Worm (Caenorhabditis elegans) whole organism, young adult: ENCODE measurements around the gene memb-2.

Source experiments
- B0019.2 ChIP-seq: fragments of 200-800 bp; sonication (Bioruptor generic); conservative IDR thresholded peaks from 2 replicates; pipeline ENCODE4 v1.3.6; 2022; ENCODE audit warnings: missing genetic modification reagents, missing genetic modification characterization, missing compliant biosample characterization
- B0261.1 ChIP-seq: sonication (generic microtip); optimal IDR thresholded peaks from 2 replicates; lab custom pipeline; 2016; ENCODE audit warnings: mild to moderate bottlenecking, missing genetic modification characterization, moderate library complexity, missing compliant biosample characterization
- C06A6.2 ChIP-seq: fragments of 200-800 bp; sonication (Bioruptor generic); conservative IDR thresholded peaks from 2 replicates; pipeline ENCODE4 v1.3.6; 2022; ENCODE audit warnings: missing genetic modification characterization, missing compliant biosample characterization
- F33H1.4 ChIP-seq: fragments of 200-800 bp; sonication (Bioruptor generic); IDR thresholded peaks from 2 replicates; pipeline ENCODE4 v1.3.6; 2022; ENCODE audit warnings: missing genetic modification reagents, missing genetic modification characterization, missing compliant biosample characterization
- Y53G8AR.9 ChIP-seq: fragments of 200-800 bp; sonication (Bioruptor generic); conservative IDR thresholded peaks from 2 replicates; pipeline ENCODE4 v1.3.6; 2022; ENCODE audit warnings: missing genetic modification reagents, missing genetic modification characterization, missing compliant biosample characterization
- Y56A3A.18 ChIP-seq: fragments of 200-800 bp; sonication (Bioruptor generic); IDR thresholded peaks from 2 replicates; pipeline ENCODE4 v1.3.6; 2022; ENCODE audit warnings: missing genetic modification reagents, missing genetic modification characterization, missing compliant biosample characterization
- Y95B8A.8 ChIP-seq: fragments of 200-800 bp; sonication (Bioruptor generic); IDR thresholded peaks from 2 replicates; pipeline ENCODE4 v1.3.6; 2022; ENCODE audit warnings: missing genetic modification reagents, missing genetic modification characterization, missing compliant biosample characterization
- ZK185.1 ChIP-seq: sonication (generic microtip); optimal IDR thresholded peaks from 2 replicates; lab custom pipeline; 2016; ENCODE audit warnings: mild to moderate bottlenecking, missing genetic modification characterization, missing compliant biosample characterization; ENCODE audit not compliant: poor library complexity, severe bottlenecking
- aptf-3 ChIP-seq: fragments of 200-800 bp; sonication (Bioruptor generic); IDR thresholded peaks from 2 replicates; pipeline ENCODE4 v1.3.6; 2022; ENCODE audit warnings: missing genetic modification characterization, missing compliant biosample characterization
- attf-5 ChIP-seq: fragments of 200-800 bp; sonication (Bioruptor generic); optimal IDR thresholded peaks from 2 replicates; lab custom pipeline; 2018; ENCODE audit warnings: mild to moderate bottlenecking, missing genetic modification characterization, missing compliant biosample characterization
- bed-2 ChIP-seq: fragments of 200-800 bp; sonication (Bioruptor generic); IDR thresholded peaks from 2 replicates; pipeline ENCODE4 v1.3.6; 2022; ENCODE audit warnings: missing genetic modification reagents, missing genetic modification characterization, missing compliant biosample characterization
- cebp-1 ChIP-seq, 2 experiments: fragments of 200-800 bp in 1 of 2; sonication (Bioruptor generic) in 1 of 2; sonication (generic microtip) in 1 of 2; IDR thresholded peaks in 1 of 2; optimal IDR thresholded peaks in 1 of 2; 2 replicates each; pipeline versions ENCODE4 v1.3.6 to Lab custom; 2017 to 2022; ENCODE audit warnings: missing compliant biosample characterization in 2 of 2, missing genetic modification characterization in 2 of 2, mild to moderate bottlenecking in 1 of 2, missing genetic modification reagents in 1 of 2, moderate library complexity in 1 of 2
- ceh-40 ChIP-seq: fragments of 200-800 bp; sonication (Bioruptor generic); IDR thresholded peaks from 2 replicates; pipeline ENCODE4 v1.3.6; 2022; ENCODE audit warnings: missing genetic modification characterization, missing compliant biosample characterization
- ceh-58 ChIP-seq: fragments of 200-800 bp; sonication (Bioruptor generic); IDR thresholded peaks from 2 replicates; pipeline ENCODE4 v1.3.6; 2022; ENCODE audit warnings: missing genetic modification characterization, missing compliant biosample characterization
- ceh-91 ChIP-seq: fragments of 200-800 bp; sonication (Bioruptor generic); IDR thresholded peaks from 2 replicates; pipeline ENCODE4 v1.3.6; 2022; ENCODE audit warnings: missing genetic modification reagents, missing genetic modification characterization, missing compliant biosample characterization
- chd-7 ChIP-seq: sonication (generic microtip); optimal IDR thresholded peaks from 2 replicates; lab custom pipeline; 2016; ENCODE audit warnings: mild to moderate bottlenecking, missing genetic modification characterization, moderate library complexity, missing compliant biosample characterization
- dpff-1 ChIP-seq: sonication (generic microtip); optimal IDR thresholded peaks from 2 replicates; lab custom pipeline; 2017; ENCODE audit warnings: mild to moderate bottlenecking, missing genetic modification characterization, missing compliant biosample characterization
- dpl-1 ChIP-seq: fragments of 150-350 bp; optimal IDR thresholded peaks from 2 replicates; lab custom pipeline; 2014; ENCODE audit warnings: missing biosample characterization, missing genetic modification reagents, missing genetic modification characterization
- egl-44 ChIP-seq: fragments of 200-800 bp; sonication (Bioruptor generic); IDR thresholded peaks from 2 replicates; pipeline ENCODE4 v1.3.6; 2022; ENCODE audit warnings: missing genetic modification reagents, missing genetic modification characterization, missing compliant biosample characterization
- fkh-3 ChIP-seq: sonication (generic microtip); optimal IDR thresholded peaks from 2 replicates; lab custom pipeline; 2016; ENCODE audit warnings: mild to moderate bottlenecking, missing genetic modification characterization, missing compliant biosample characterization
- him-1 ChIP-seq: sonication (generic microtip); optimal IDR thresholded peaks from 2 replicates; lab custom pipeline; 2016; ENCODE audit warnings: missing genotype, missing genetic modification reagents, missing genetic modification characterization, missing compliant biosample characterization
- hlh-12 ChIP-seq: sonication (generic microtip); optimal IDR thresholded peaks from 2 replicates; lab custom pipeline; 2016; ENCODE audit warnings: missing genetic modification characterization, missing compliant biosample characterization
- hmg-1.2 ChIP-seq: fragments of 200-800 bp; sonication (Bioruptor generic); IDR thresholded peaks from 2 replicates; pipeline ENCODE4 v1.3.6; 2022; ENCODE audit warnings: missing genetic modification reagents, missing genetic modification characterization, missing compliant biosample characterization
- hmg-20 ChIP-seq: fragments of 200-800 bp; sonication (Bioruptor generic); IDR thresholded peaks from 2 replicates; pipeline ENCODE4 v1.3.6; 2022; ENCODE audit warnings: missing genetic modification reagents, missing genetic modification characterization, missing compliant biosample characterization
- let-607 ChIP-seq, 2 experiments: fragments of 200-800 bp in 1 of 2; sonication (Bioruptor generic) in 1 of 2; sonication (generic microtip) in 1 of 2; optimal IDR thresholded peaks; 2 replicates each; lab custom pipeline; 2016 to 2018; ENCODE audit warnings: mild to moderate bottlenecking in 2 of 2, missing compliant biosample characterization in 2 of 2, missing genetic modification characterization in 2 of 2, moderate library complexity in 2 of 2, missing genotype in 1 of 2
- lin-40 ChIP-seq: sonication (generic microtip); optimal IDR thresholded peaks from 2 replicates; lab custom pipeline; 2016; ENCODE audit warnings: missing genetic modification characterization, mild to moderate bottlenecking, missing compliant biosample characterization, missing genotype, missing genetic modification reagents
- lsl-1 ChIP-seq: fragments of 200-800 bp; sonication (Bioruptor generic); optimal IDR thresholded peaks from 2 replicates; lab custom pipeline; 2018; ENCODE audit warnings: mild to moderate bottlenecking, missing genetic modification characterization, moderate library complexity, missing compliant biosample characterization
- madf-10 ChIP-seq: sonication (generic microtip); optimal IDR thresholded peaks from 2 replicates; lab custom pipeline; 2016; ENCODE audit warnings: mild to moderate bottlenecking, missing genetic modification characterization, missing compliant biosample characterization
- madf-8 ChIP-seq: fragments of 200-800 bp; sonication (Bioruptor generic); conservative IDR thresholded peaks from 2 replicates; pipeline ENCODE4 v1.3.6; 2022; ENCODE audit warnings: missing genetic modification reagents, missing genetic modification characterization, missing compliant biosample characterization
- mcd-1 ChIP-seq: fragments of 200-800 bp; sonication (Bioruptor generic); IDR thresholded peaks from 2 replicates; pipeline ENCODE4 v1.3.6; 2022; ENCODE audit warnings: missing genetic modification reagents, missing genetic modification characterization, missing compliant biosample characterization
- nhr-179 ChIP-seq: sonication (generic microtip); optimal IDR thresholded peaks from 2 replicates; lab custom pipeline; 2016; ENCODE audit warnings: mild to moderate bottlenecking, missing genetic modification characterization, missing compliant biosample characterization
- nhr-90 ChIP-seq: sonication (generic microtip); optimal IDR thresholded peaks from 2 replicates; lab custom pipeline; 2016; ENCODE audit warnings: missing genotype, mild to moderate bottlenecking, missing genetic modification characterization, missing compliant biosample characterization
- pbrm-1 ChIP-seq: fragments of 200-800 bp; sonication (Bioruptor generic); IDR thresholded peaks from 2 replicates; pipeline ENCODE4 v1.3.6; 2022; ENCODE audit warnings: missing genetic modification reagents, missing genetic modification characterization, missing compliant biosample characterization
- snpc-4 ChIP-seq, 5 experiments: fragments of 150-350 bp in 1 of 5; sonication (generic microtip) in 4 of 5; optimal IDR thresholded peaks; 2 replicates each; lab custom pipeline; 2014 to 2018; ENCODE audit warnings: missing genetic modification characterization in 5 of 5, missing biosample characterization in 3 of 5, antibody characterized with exemption in 2 of 5, mild to moderate bottlenecking in 2 of 5, missing compliant biosample characterization in 2 of 5, missing genotype in 2 of 5, moderate library complexity in 2 of 5, missing genetic modification reagents in 1 of 5
- unc-130 ChIP-seq: sonication (generic microtip); optimal IDR thresholded peaks from 2 replicates; lab custom pipeline; 2016; ENCODE audit warnings: missing genetic modification reagents, missing genetic modification characterization, missing compliant biosample characterization
- zfh-2 ChIP-seq: fragments of 200-800 bp; sonication (Bioruptor generic); conservative IDR thresholded peaks from 2 replicates; pipeline ENCODE4 v1.3.6; 2022; ENCODE audit warnings: missing genetic modification reagents, missing genetic modification characterization, missing compliant biosample characterization

The memb-2 gene

DNA sequence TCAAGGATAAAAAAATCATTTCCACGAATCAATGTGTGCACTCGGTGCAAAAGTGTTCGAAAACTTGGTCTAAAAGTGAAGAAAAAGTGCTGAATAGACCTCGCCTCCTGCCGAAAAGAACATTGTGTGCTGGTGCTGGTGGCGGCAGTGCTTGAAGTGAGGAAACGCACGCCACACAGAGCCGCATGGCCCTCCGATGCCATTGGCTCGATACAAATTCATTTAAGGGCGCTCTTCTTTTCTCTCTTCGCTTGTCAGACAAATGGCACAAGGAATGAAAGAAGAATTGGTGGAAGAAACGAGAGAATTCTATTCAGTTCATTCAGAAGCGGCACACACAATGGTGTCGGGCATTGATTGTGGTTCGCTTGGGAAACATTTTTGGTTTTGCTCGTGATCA lies 37.6 kb downstream of the memb-2 start:
- TF ChIP-seq pbrm-1 (GFP tag; lab: Robert Waterston, UW) (0 out of 2 replicates have a peak, but pooled peaks have one; percentile 26), zfh-2 (0 out of 2 replicates have a peak, but pooled peaks have one; percentile 23), mcd-1 (GFP tag; lab: Robert Waterston, UW) (0 out of 2 replicates have a peak, but pooled peaks have one; percentile 17), ceh-58 (GFP tag; lab: Robert Waterston, UW) (no peak), him-1 (peak; percentile 29), hmg-20 (GFP tag; lab: Robert Waterston, UW) (peak; percentile 33; the same call in 1 of the 2 replicates), ZK185.1 (no peak), ceh-40 (GFP tag; lab: Robert Waterston, UW) (no peak), attf-5 (GFP tag; lab: Kevin White, UChicago) (no peak), chd-7 (tag; lab: Kevin White, UChicago) (peak; percentile 34), madf-8 (GFP tag; lab: Robert Waterston, UW) (no peak), Y56A3A.18 (GFP tag; lab: Robert Waterston, UW) (no peak), B0019.2 (GFP tag; lab: Robert Waterston, UW) (no peak)

DNA sequence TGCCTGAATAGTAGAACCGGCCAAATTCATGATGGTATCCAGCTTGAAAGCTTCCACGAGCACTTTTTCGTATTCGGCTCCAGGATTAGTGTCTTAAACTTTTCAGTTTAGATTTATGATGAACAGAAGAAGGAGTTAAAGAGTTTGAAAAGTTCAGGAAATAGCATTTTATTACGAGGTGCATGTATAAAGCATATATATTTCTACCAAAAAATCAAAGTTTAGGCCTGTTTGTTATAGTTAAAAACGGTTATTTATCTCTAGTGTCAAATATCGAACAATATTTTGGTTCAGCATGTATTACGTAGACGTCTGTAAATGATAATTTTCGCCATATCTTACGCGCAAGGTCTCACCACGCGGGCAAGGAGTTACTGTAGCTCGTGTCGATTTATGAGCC lies 38.6 kb downstream of the memb-2 start, which contains the start of gene klc-2:
TSS of gene klc-2 (minus strand) at position 101 of the 400 bp plus-strand sequence.
- TF ChIP-seq lsl-1 (GFP tag; lab: Kevin White, UChicago): no peak
- TF ChIP-seq Y95B8A.8 (GFP tag; lab: Robert Waterston, UW): no peak
- no peak for TF ChIP-seq egl-44 (GFP tag; lab: Robert Waterston, UW)
- TF ChIP-seq hlh-12 (tag; lab: Kevin White, UChicago): no peak
- TF ChIP-seq unc-130: no peak
- TF ChIP-seq ceh-91 (GFP tag; lab: Robert Waterston, UW): no peak
- TF ChIP-seq B0261.1: no peak
- no peak for TF ChIP-seq nhr-90 (tag; lab: Kevin White, UChicago)
- TF ChIP-seq aptf-3 (GFP tag; lab: Robert Waterston, UW): no peak
- TF ChIP-seq bed-2 (GFP tag; lab: Robert Waterston, UW): no peak
- no peak for TF ChIP-seq dpl-1 (GFP tag; lab: Kevin White, UChicago)
- no peak for TF ChIP-seq madf-10 (tag; lab: Kevin White, UChicago)
- TF ChIP-seq B0019.2 (GFP tag; lab: Robert Waterston, UW): no peak
- TF ChIP-seq fkh-3 (tag; lab: Kevin White, UChicago): no peak
- TF ChIP-seq F33H1.4: no peak
- no peak for TF ChIP-seq Y53G8AR.9

- TF ChIP-seq attf-5 (GFP tag; lab: Kevin White, UChicago) (peak; percentile 65), let-607 (tag; optimal IDR thresholded peaks at IDR 0.05; lab: Kevin White, UChicago) (peak in 1 of 2 experiments; percentile 29), C06A6.2 (0 out of 2 replicates have a peak, but pooled peaks have one; percentile 13), nhr-179 (no peak), snpc-4 (GFP tag; optimal IDR thresholded peaks at IDR 0.05; lab: Kevin White, UChicago) (no peak), snpc-4 (tag; optimal IDR thresholded peaks at IDR 0.05; lab: Kevin White, UChicago) (peak in 3 of 4 experiments; percentile 33 to 52 (median 46)), hmg-1.2 (GFP tag; lab: Robert Waterston, UW) (peak; percentile 85; the same call in 1 of the 2 replicates), lin-40 (tag; lab: Kevin White, UChicago) (peak; percentile 21), cebp-1 (GFP tag; IDR thresholded peaks at IDR 0.05; lab: Robert Waterston, UW) (peak; percentile 88), cebp-1 (tag; optimal IDR thresholded peaks at IDR 0.05; lab: Kevin White, UChicago) (peak; percentile 97), Y56A3A.18 (GFP tag; lab: Robert Waterston, UW) (no peak), dpff-1 (no peak)
These were observed 39.4 kb downstream of the memb-2 start for ce11 chrV:5580517-5580916.
